Fruit fly (Drosophila melanogaster) whole organism, wandering third instar larva: Measurements from ENCODE around the gene AlaRS.

Experiments
- Abd-B ChIP-seq: fragments of >200 bp; optimal IDR thresholded peaks from 2 replicates; lab custom pipeline; 2017; ENCODE audit warnings: missing biosample characterization, missing genetic modification characterization
- HLH106 ChIP-seq: fragments of 200-800 bp; optimal IDR thresholded peaks from 3 replicates; lab custom pipeline; 2019; ENCODE audit warnings: missing biosample characterization, mild to moderate bottlenecking, missing genetic modification characterization, moderate library complexity
- OdsH ChIP-seq: fragments of 200-800 bp; sonication (Bioruptor generic); optimal IDR thresholded peaks from 2 replicates; lab custom pipeline; 2016; ENCODE audit warnings: missing biosample characterization, mild to moderate bottlenecking, missing genetic modification characterization
- lola ChIP-seq: fragments of >200 bp; optimal IDR thresholded peaks from 2 replicates; lab custom pipeline; 2017; ENCODE audit warnings: missing biosample characterization, missing genetic modification characterization
- tai ChIP-seq: sonication (Bioruptor generic); optimal IDR thresholded peaks from 2 replicates; lab custom pipeline; 2016; ENCODE audit warnings: missing biosample characterization, missing genetic modification characterization
- usp ChIP-seq: fragments of >200 bp; optimal IDR thresholded peaks from 2 replicates; lab custom pipeline; 2017; ENCODE audit warnings: missing biosample characterization, missing genetic modification characterization
- woc ChIP-seq: sonication (Bioruptor generic); optimal IDR thresholded peaks from 2 replicates; lab custom pipeline; 2016; ENCODE audit warnings: missing biosample characterization, mild to moderate bottlenecking, missing genetic modification characterization

DNA sequence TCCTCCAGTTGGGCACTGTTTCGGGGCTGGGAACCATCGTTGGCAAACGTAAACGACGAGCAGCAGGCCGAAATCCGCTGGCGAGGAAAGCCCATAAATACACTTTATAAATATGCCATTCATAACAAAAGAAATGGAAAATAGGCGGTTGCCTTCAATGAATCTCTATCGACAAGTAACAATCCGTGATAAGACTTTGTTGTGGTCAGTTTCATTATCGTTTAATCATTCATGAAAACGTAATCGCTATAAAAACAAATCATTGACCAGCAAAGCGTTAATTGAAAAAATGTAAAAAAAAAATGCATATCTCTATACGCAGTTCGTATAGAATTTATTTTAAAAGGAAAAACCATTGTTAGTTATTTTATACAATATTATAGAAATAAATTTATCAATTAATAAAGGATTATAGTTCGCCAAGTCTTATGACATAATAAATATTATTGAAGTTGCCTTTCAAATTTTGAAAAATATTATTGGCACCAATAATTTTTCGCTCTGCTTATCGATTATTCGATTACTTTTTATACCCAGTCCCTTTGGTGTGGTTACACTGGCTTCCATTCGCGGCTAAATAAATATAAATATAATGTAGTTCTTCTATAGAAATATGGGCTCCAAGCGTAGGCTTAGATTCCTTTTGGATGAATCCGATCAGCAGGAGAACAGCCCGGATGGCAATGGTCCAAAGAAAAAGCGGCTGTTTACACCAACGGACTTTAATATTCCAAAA, 18.5 kb upstream of the AlaRS start, which contains the start of gene CG31898:
- no peak for TF ChIP-seq lola (GFP tag; lab: Kevin White, UChicago)
- no peak for TF ChIP-seq Abd-B
- TF ChIP-seq HLH106 (tag; lab: Kevin White, UChicago) = no peak
- no peak for TF ChIP-seq usp (GFP tag; lab: Kevin White, UChicago)
- no peak for TF ChIP-seq woc (GFP tag; lab: Kevin White, UChicago)
- no peak for TF ChIP-seq OdsH
- no peak for TF ChIP-seq tai (GFP tag; lab: Kevin White, UChicago)
